Worm (Caenorhabditis elegans): ENCODE results near the gene mltn-11.
"Not testable (repeated sequence)": the region's sequence is repeated elsewhere in the genome, so short reads cannot be mapped to it uniquely, and the experiment has no call there.

ce11 chrV:16654242-16654641, 18.3 kb downstream of the mltn-11 start, which contains the start of gene W06G6.15:
- TF ChIP-seq alr-1 (tag; optimal IDR thresholded peaks at IDR 0.05); ztf-11 (tag; optimal IDR thresholded peaks at IDR 0.05); lin-13 (GFP tag; optimal IDR thresholded peaks at IDR 0.05); zag-1 (tag; optimal IDR thresholded peaks at IDR 0.05); unc-62 (GFP tag; optimal IDR thresholded peaks at IDR 0.05); ama-1 (optimal IDR thresholded peaks at IDR 0.05); blmp-1 (tag; optimal IDR thresholded peaks at IDR 0.05; ENCODE audit: insufficient read depth); lin-11 (tag; optimal IDR thresholded peaks at IDR 0.05): not testable (repeated sequence)
